Fruit fly (Drosophila melanogaster): Measurements from ENCODE around the gene CG9386.

dm6 chr3R:9593408-9594250, 38.4 kb upstream of the CG9386 start:
- TF ChIP-seq h (optimal IDR thresholded peaks at IDR 0.05) (no peak), Myc (optimal IDR thresholded peaks at IDR 0.05) (no peak), psq (optimal IDR thresholded peaks at IDR 0.05) (no peak)
